Worm (Caenorhabditis elegans): ENCODE data around the gene M05D6.5.

Gene M05D6.5

DNA sequence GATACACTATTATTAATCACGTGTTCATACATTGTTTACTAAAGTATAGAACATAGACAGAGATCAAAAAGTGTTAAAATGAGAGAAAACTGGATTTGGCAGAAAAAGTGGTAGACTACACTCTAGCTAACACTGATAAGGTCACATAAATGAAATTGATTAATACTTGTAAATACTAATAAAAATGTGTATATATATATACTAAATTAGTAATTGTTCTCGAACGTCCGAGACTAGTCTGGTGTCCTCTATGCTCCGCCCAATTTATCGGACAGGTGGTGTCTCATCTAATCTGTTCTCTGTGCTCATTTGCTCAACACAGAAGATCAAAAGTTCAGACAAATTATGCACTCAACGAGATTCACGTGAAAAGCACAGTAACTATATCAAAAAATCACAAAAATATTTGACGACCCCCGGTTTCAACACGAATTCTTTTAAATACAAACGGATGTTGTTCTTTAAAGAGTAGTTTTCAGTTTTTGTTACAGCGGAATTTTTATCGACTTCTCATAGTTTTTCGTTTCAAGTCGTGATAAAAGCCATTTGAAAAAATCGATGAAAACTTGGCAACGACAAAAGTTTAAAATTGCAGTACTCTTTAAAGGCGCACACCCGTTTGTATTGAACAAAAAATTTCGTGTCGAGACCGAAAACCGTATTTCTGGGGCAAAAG lies 832 bp downstream of the M05D6.5 start:
- TF ChIP-seq ceh-88 (GFP tag; IDR thresholded peaks at IDR 0.05) (no peak), C16A3.4 (tag; optimal IDR thresholded peaks at IDR 0.05) (peak; percentile 2), rnt-1 (tag; optimal IDR thresholded peaks at IDR 0.05) (peak; percentile 41), efl-3 (GFP tag; optimal IDR thresholded peaks at IDR 0.05) (no peak), zag-1 (tag; optimal IDR thresholded peaks at IDR 0.05) (no peak), nhr-19 (GFP tag; conservative IDR thresholded peaks at IDR 0.05) (peak; percentile 82), snu-23 (GFP tag; optimal IDR thresholded peaks at IDR 0.05) (peak; percentile 34), ets-5 (GFP tag; IDR thresholded peaks at IDR 0.05) (no peak), aha-1 (tag; optimal IDR thresholded peaks at IDR 0.05) (no peak), elt-3 (tag; optimal IDR thresholded peaks at IDR 0.05) (peak in 1 of 6 experiments; percentile 41), lin-14 (GFP tag; optimal IDR thresholded peaks at IDR 0.05) (peak; percentile 59), efl-1 (optimal IDR thresholded peaks at IDR 0.05) (no peak), efl-1 (GFP tag; optimal IDR thresholded peaks at IDR 0.05 in 1 of 2) (peak in 1 of 2 experiments; percentile 83), irx-1 (tag; optimal IDR thresholded peaks at IDR 0.05) (no peak), hlh-4 (tag; optimal IDR thresholded peaks at IDR 0.05) (no peak), mep-1 (tag; optimal IDR thresholded peaks at IDR 0.05) (peak; percentile 44), lsy-2 (tag; optimal IDR thresholded peaks at IDR 0.05) (peak in 1 of 2 experiments; percentile 48), fkh-8 (tag; optimal IDR thresholded peaks at IDR 0.05) (peak; percentile 48), dsc-1 (tag; optimal IDR thresholded peaks at IDR 0.05) (peak; percentile 13), zip-4 (GFP tag; optimal IDR thresholded peaks at IDR 0.05) (no peak), nhr-71 (tag; optimal IDR thresholded peaks at IDR 0.05) (peak; percentile 76), skn-1 (tag; optimal IDR thresholded peaks at IDR 0.05) (peak; percentile 9), nhr-20 (tag; optimal IDR thresholded peaks at IDR 0.05) (peak; percentile 82), ztf-4 (tag; optimal IDR thresholded peaks at IDR 0.05) (peak; percentile 50), unc-130 (tag; optimal IDR thresholded peaks at IDR 0.05) (peak; percentile 12)

DNA sequence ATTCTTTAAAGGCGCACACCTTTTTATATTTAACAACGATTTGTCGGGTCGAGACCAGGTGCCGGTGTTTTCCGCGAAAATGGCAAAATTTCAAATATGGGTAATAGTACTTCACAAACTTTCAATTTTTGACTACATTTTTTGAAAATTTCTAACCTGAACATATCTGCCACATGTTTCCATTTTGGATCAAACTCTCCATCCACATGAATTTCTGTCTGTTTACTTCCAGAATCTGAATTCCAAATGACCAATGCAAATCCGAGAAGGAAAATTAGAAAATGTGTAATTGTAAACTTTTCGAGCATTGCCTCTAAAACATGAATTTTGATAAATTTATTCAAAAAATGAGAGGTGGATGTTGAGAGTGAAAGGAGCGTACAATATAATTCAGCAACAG lies 1.8 kb downstream of the M05D6.5 start, which contains the start of gene lact-4:
TSS of gene lact-4 (minus strand) at position 313 of the 400 bp plus-strand sequence.
- TF ChIP-seq nhr-47 (tag; optimal IDR thresholded peaks at IDR 0.05) (no peak), pax-3 (tag; optimal IDR thresholded peaks at IDR 0.05) (no peak), fkh-4 (tag; optimal IDR thresholded peaks at IDR 0.05; ENCODE audit: borderline replicate concordance) (no peak), nhr-11 (tag; optimal IDR thresholded peaks at IDR 0.05) (no peak), efl-3 (GFP tag; optimal IDR thresholded peaks at IDR 0.05) (no peak)

DNA sequence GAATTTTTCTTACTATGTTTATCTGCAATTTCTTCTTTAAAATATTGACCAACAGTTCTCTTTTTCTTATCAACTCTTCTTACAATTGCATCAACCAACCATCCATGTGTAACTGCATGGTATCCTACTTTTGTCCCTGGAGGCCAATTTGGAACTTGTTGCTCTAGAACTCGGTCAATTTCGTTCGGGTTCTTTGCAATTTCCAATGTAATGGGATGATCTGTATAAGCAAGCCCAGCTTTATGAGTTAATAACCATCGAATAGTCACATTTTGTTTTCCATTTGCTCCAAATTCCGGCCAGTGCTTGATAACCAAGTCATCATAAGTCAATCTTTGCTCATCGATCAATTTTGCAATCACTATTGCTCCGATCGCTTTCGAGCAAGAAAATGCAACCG lies 2.7 kb downstream of the M05D6.5 start:
- TF ChIP-seq sox-4 (tag; optimal IDR thresholded peaks at IDR 0.05) (no peak), efl-1 (optimal IDR thresholded peaks at IDR 0.05) (no peak), efl-1 (GFP tag; optimal IDR thresholded peaks at IDR 0.05 in 1 of 2) (peak in 1 of 2 experiments; percentile 77), ama-1 (optimal IDR thresholded peaks at IDR 0.05) (peak; percentile 30), elt-3 (tag; optimal IDR thresholded peaks at IDR 0.05) (peak in 1 of 6 experiments; percentile 2), lin-13 (GFP tag; optimal IDR thresholded peaks at IDR 0.05) (no peak)

DNA sequence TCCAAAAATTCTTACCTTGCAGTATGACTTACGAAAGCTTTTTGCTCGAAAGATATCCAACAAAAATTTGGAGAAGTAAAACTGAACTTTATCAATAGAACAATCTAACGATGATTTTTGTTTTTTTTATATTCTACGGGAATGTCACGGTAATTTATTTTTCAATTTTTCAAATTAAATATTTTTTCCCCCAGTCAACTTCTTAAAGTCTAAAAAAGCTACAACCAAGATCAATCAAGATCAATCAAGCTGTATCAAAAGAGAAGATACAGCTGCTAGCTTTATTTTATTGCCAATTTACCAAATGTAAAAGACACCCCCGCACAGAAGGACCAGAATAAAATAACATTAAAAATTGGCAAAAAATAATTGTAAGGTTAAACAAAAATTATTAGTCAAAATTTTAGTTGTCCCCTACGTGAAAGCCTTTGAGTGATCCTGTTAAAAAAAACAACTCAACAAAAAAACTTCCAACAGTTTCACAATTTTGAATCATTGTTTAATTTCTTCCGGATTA lies 6.6 kb downstream of the M05D6.5 start, which contains the start of the genes M05D6.1 and M05D6.3:
TSS of gene M05D6.1 (minus strand) at position 101 of the 517 bp plus-strand sequence.
TSS of gene M05D6.3 (plus strand) at position 467 of the 517 bp plus-strand sequence.
- no peak for TF ChIP-seq nhr-11 (tag; optimal IDR thresholded peaks at IDR 0.05)
- no peak for TF ChIP-seq ama-1 (optimal IDR thresholded peaks at IDR 0.05)
- TF ChIP-seq mdl-1 (tag; optimal IDR thresholded peaks at IDR 0.05), result no peak
- TF ChIP-seq elt-3 (tag; optimal IDR thresholded peaks at IDR 0.05), result no peak
- TF ChIP-seq fkh-10 (GFP tag; optimal IDR thresholded peaks at IDR 0.05), result no peak
- no peak for TF ChIP-seq zag-1 (tag; optimal IDR thresholded peaks at IDR 0.05)
- TF ChIP-seq tlp-1 (tag; optimal IDR thresholded peaks at IDR 0.05), result no peak
- TF ChIP-seq lin-13 (GFP tag; optimal IDR thresholded peaks at IDR 0.05), result no peak
- no peak for TF ChIP-seq ceh-90 (tag; optimal IDR thresholded peaks at IDR 0.05)
- no peak for TF ChIP-seq unc-30 (tag; optimal IDR thresholded peaks at IDR 0.05)
- TF ChIP-seq ceh-8 (GFP tag; optimal IDR thresholded peaks at IDR 0.05), result no peak
- no peak for TF ChIP-seq tbx-2 (tag; optimal IDR thresholded peaks at IDR 0.05)
- no peak for TF ChIP-seq nhr-47 (tag; optimal IDR thresholded peaks at IDR 0.05)
- no peak for TF ChIP-seq hlh-17 (GFP tag; optimal IDR thresholded peaks at IDR 0.05; ENCODE audit: borderline replicate concordance)
